Worm (Caenorhabditis elegans) whole organism, early embryonic: ENCODE measurements around the gene R12B2.8.

Experiments
- B0310.2 ChIP-seq: sonication (generic microtip); optimal IDR thresholded peaks from 2 replicates; lab custom pipeline; 2016; ENCODE audit warnings: mild to moderate bottlenecking, missing genetic modification characterization, missing compliant biosample characterization
- ama-1 ChIP-seq: fragments of 150-350 bp; optimal IDR thresholded peaks from 2 replicates; lab custom pipeline; 2014
- ceh-13 ChIP-seq: fragments of 200-800 bp; sonication (Bioruptor generic); optimal IDR thresholded peaks from 2 replicates; lab custom pipeline; 2018; ENCODE audit warnings: mild to moderate bottlenecking, missing genetic modification characterization, missing compliant biosample characterization
- ceh-36 ChIP-seq: sonication (generic microtip); optimal IDR thresholded peaks from 2 replicates; lab custom pipeline; 2016; ENCODE audit warnings: missing genetic modification characterization, inconsistent platforms, missing compliant biosample characterization
- flt-1 ChIP-seq: fragments of 200-800 bp; sonication (Bioruptor generic); IDR thresholded peaks from 2 replicates; pipeline ENCODE4 v1.3.6; 2022; ENCODE audit warnings: missing genetic modification characterization, missing compliant biosample characterization
- hmg-4 ChIP-seq: fragments of 200-800 bp; sonication (Bioruptor generic); optimal IDR thresholded peaks from 2 replicates; lab custom pipeline; 2018; ENCODE audit warnings: mild to moderate bottlenecking, missing genetic modification characterization, missing compliant biosample characterization
- tbx-37 ChIP-seq: fragments of 200-800 bp; sonication (Bioruptor generic); conservative IDR thresholded peaks from 2 replicates; pipeline ENCODE4 v1.3.6; 2022; ENCODE audit warnings: missing genetic modification reagents, missing genetic modification characterization, missing compliant biosample characterization

- TF ChIP-seq ceh-13 (GFP tag; lab: Kevin White, UChicago): no peak
- no peak for TF ChIP-seq flt-1
- TF ChIP-seq ama-1 (lab: Kevin White, UChicago): no peak
- TF ChIP-seq tbx-37 (GFP tag; lab: Robert Waterston, UW): no peak
- TF ChIP-seq B0310.2 (tag; lab: Kevin White, UChicago): no peak
- no peak for TF ChIP-seq ceh-36 (tag; lab: Kevin White, UChicago)
- TF ChIP-seq hmg-4 (GFP tag; lab: Kevin White, UChicago): no peak
These were observed 14.7 kb downstream of the R12B2.8 start for ce11 chrIII:5838159-5839046.
